Worm (Caenorhabditis elegans) whole organism, L3 larva: ENCODE measurements around the gene wht-2.

ENCODE experiments used
- R02D3.7 ChIP-seq: fragments of 150-350 bp; optimal IDR thresholded peaks from 2 replicates; lab custom pipeline; 2014; ENCODE audit warnings: missing biosample characterization, missing genetic modification characterization
- ZK546.5 ChIP-seq: sonication (generic microtip); optimal IDR thresholded peaks from 2 replicates; lab custom pipeline; 2017; ENCODE audit warnings: missing biosample characterization, missing genetic modification characterization
- aly-2 ChIP-seq: fragments of 150-350 bp; optimal IDR thresholded peaks from 2 replicates; lab custom pipeline; 2014; ENCODE audit warnings: missing biosample characterization, missing genetic modification characterization
- ama-1 ChIP-seq: fragments of 150-350 bp; optimal IDR thresholded peaks from 2 replicates; lab custom pipeline; 2018
- ceh-28 ChIP-seq: fragments of 150-350 bp; optimal IDR thresholded peaks from 2 replicates; lab custom pipeline; 2014; ENCODE audit warnings: missing biosample characterization, missing genetic modification reagents, missing genetic modification characterization
- ceh-82 ChIP-seq: fragments of 150-350 bp; optimal IDR thresholded peaks from 2 replicates; lab custom pipeline; 2014; ENCODE audit warnings: missing biosample characterization, missing genetic modification characterization
- ceh-9 ChIP-seq: sonication (generic microtip); optimal IDR thresholded peaks from 2 replicates; lab custom pipeline; 2018; ENCODE audit warnings: missing biosample characterization, missing genetic modification characterization
- daf-12 ChIP-seq: fragments of 150-350 bp; optimal IDR thresholded peaks from 2 replicates; lab custom pipeline; 2014; ENCODE audit warnings: missing biosample characterization, missing genetic modification reagents, missing genetic modification characterization
- egl-27 ChIP-seq: sonication (generic microtip); optimal IDR thresholded peaks from 4 replicates; lab custom pipeline; 2017; ENCODE audit warnings: missing biosample characterization, missing genetic modification reagents, missing genetic modification characterization
- egl-5 ChIP-seq: fragments of 150-350 bp; optimal IDR thresholded peaks from 2 replicates; lab custom pipeline; 2017; ENCODE audit warnings: missing biosample characterization, missing genetic modification reagents, missing genetic modification characterization, inconsistent platforms
- elt-1 ChIP-seq: fragments of 150-350 bp; optimal IDR thresholded peaks from 2 replicates; lab custom pipeline; 2014; ENCODE audit warnings: missing biosample characterization, missing genetic modification characterization
- elt-2 ChIP-seq: sonication (generic microtip); optimal IDR thresholded peaks from 2 replicates; lab custom pipeline; 2016; ENCODE audit warnings: missing genetic modification reagents, mild to moderate bottlenecking, missing genetic modification characterization, missing compliant biosample characterization
- elt-3 ChIP-seq, 3 experiments: fragments of 150-350 bp in 1 of 3; sonication (generic microtip) in 2 of 3; optimal IDR thresholded peaks; 2 replicates in 2 of 3; 4 replicates in 1 of 3; lab custom pipeline; 2014 to 2017; ENCODE audit warnings: missing biosample characterization in 3 of 3, missing genetic modification characterization in 3 of 3
- fkh-10 ChIP-seq: sonication (generic microtip); optimal IDR thresholded peaks from 2 replicates; lab custom pipeline; 2017; ENCODE audit warnings: missing biosample characterization, missing genetic modification reagents, missing genetic modification characterization
- fkh-2 ChIP-seq: fragments of 150-350 bp; optimal IDR thresholded peaks from 2 replicates; lab custom pipeline; 2014; ENCODE audit warnings: missing biosample characterization, missing genetic modification reagents, missing genetic modification characterization
- fos-1 ChIP-seq: fragments of 150-350 bp; optimal IDR thresholded peaks from 2 replicates; lab custom pipeline; 2014; ENCODE audit warnings: missing biosample characterization, missing genetic modification characterization
- hmg-11 ChIP-seq: sonication (generic microtip); optimal IDR thresholded peaks from 2 replicates; lab custom pipeline; 2016; ENCODE audit warnings: missing genetic modification characterization, missing compliant biosample characterization
- jun-1 ChIP-seq: fragments of 150-350 bp; optimal IDR thresholded peaks from 2 replicates; lab custom pipeline; 2014; ENCODE audit warnings: missing biosample characterization, missing genetic modification reagents, missing genetic modification characterization
- lin-15B ChIP-seq: fragments of 150-350 bp; optimal IDR thresholded peaks from 2 replicates; lab custom pipeline; 2014; ENCODE audit warnings: missing biosample characterization, missing genetic modification characterization
- lin-39 ChIP-seq: fragments of 150-350 bp; optimal IDR thresholded peaks from 2 replicates; lab custom pipeline; 2018; ENCODE audit warnings: missing biosample characterization, missing genetic modification reagents, missing genetic modification characterization
- lsy-12 ChIP-seq: sonication (generic microtip); optimal IDR thresholded peaks from 2 replicates; lab custom pipeline; 2016; ENCODE audit warnings: mild to moderate bottlenecking, missing genetic modification characterization, missing compliant biosample characterization
- mdl-1 ChIP-seq: fragments of 150-350 bp; optimal IDR thresholded peaks from 2 replicates; lab custom pipeline; 2014; ENCODE audit warnings: missing biosample characterization, missing genetic modification characterization
- mml-1 ChIP-seq: fragments of 150-350 bp; sonication (generic microtip); optimal IDR thresholded peaks from 3 replicates; lab custom pipeline; 2014; ENCODE audit warnings: missing biosample characterization, missing genetic modification characterization
- nfya-1 ChIP-seq: sonication (generic microtip); optimal IDR thresholded peaks from 2 replicates; lab custom pipeline; 2017; ENCODE audit warnings: missing genetic modification characterization, mild to moderate bottlenecking, missing compliant biosample characterization, antibody characterized with exemption, moderate library complexity; ENCODE audit not compliant: insufficient read depth
- nhr-11 ChIP-seq: fragments of 150-350 bp; optimal IDR thresholded peaks from 2 replicates; lab custom pipeline; 2014; ENCODE audit warnings: missing biosample characterization, missing genetic modification characterization
- nhr-23 ChIP-seq: fragments of 150-350 bp; optimal IDR thresholded peaks from 2 replicates; lab custom pipeline; 2014; ENCODE audit warnings: missing biosample characterization, missing genetic modification reagents, missing genetic modification characterization
- nhr-237 ChIP-seq: fragments of 150-350 bp; optimal IDR thresholded peaks from 2 replicates; lab custom pipeline; 2014; ENCODE audit warnings: missing biosample characterization, missing genetic modification characterization
- nhr-25 ChIP-seq: sonication (generic microtip); optimal IDR thresholded peaks from 2 replicates; lab custom pipeline; 2017; ENCODE audit warnings: missing biosample characterization, missing genetic modification characterization
- nhr-28 ChIP-seq: fragments of 150-350 bp; optimal IDR thresholded peaks from 2 replicates; lab custom pipeline; 2014; ENCODE audit warnings: missing biosample characterization, missing genetic modification characterization
- nhr-43 ChIP-seq: sonication (generic microtip); optimal IDR thresholded peaks from 2 replicates; lab custom pipeline; 2016; ENCODE audit warnings: mild to moderate bottlenecking, missing genetic modification characterization, missing compliant biosample characterization; ENCODE audit not compliant: poor library complexity, severe bottlenecking
- nhr-67 ChIP-seq: fragments of 150-350 bp; optimal IDR thresholded peaks from 2 replicates; lab custom pipeline; 2014; ENCODE audit warnings: missing biosample characterization, missing genetic modification characterization
- nhr-76 ChIP-seq: fragments of 150-350 bp; sonication (generic microtip); optimal IDR thresholded peaks from 5 replicates; lab custom pipeline; 2014; ENCODE audit warnings: missing biosample characterization, missing genetic modification characterization
- nhr-77 ChIP-seq: fragments of 150-350 bp; optimal IDR thresholded peaks from 2 replicates; lab custom pipeline; 2014; ENCODE audit warnings: missing biosample characterization, missing genetic modification characterization
- pha-4 ChIP-seq: fragments of 150-350 bp; optimal IDR thresholded peaks from 2 replicates; lab custom pipeline; 2014; ENCODE audit warnings: missing biosample characterization, missing genetic modification reagents, missing genetic modification characterization
- pqm-1 ChIP-seq: fragments of 150-350 bp; optimal IDR thresholded peaks from 2 replicates; lab custom pipeline; 2017; ENCODE audit warnings: missing biosample characterization, missing genetic modification characterization, inconsistent platforms
- sea-2 ChIP-seq: fragments of 150-350 bp; sonication (generic microtip); optimal IDR thresholded peaks from 4 replicates; lab custom pipeline; 2014; ENCODE audit warnings: missing biosample characterization, missing genetic modification reagents, missing genetic modification characterization
- skn-1 ChIP-seq: fragments of 150-350 bp; optimal IDR thresholded peaks from 2 replicates; lab custom pipeline; 2014; ENCODE audit warnings: missing biosample characterization, missing genetic modification characterization
- snpc-4 ChIP-seq: fragments of 150-350 bp; optimal IDR thresholded peaks from 2 replicates; lab custom pipeline; 2014; ENCODE audit warnings: missing biosample characterization, missing genetic modification characterization
- tbx-2 ChIP-seq: sonication (generic microtip); optimal IDR thresholded peaks from 2 replicates; lab custom pipeline; 2016; ENCODE audit warnings: mild to moderate bottlenecking, missing genetic modification characterization, missing compliant biosample characterization
- unc-39 ChIP-seq: sonication (generic microtip); optimal IDR thresholded peaks from 4 replicates; lab custom pipeline; 2017; ENCODE audit warnings: missing biosample characterization, missing genetic modification characterization
- unc-62 ChIP-seq: fragments of 150-350 bp; sonication (generic microtip); optimal IDR thresholded peaks from 4 replicates; lab custom pipeline; 2014; ENCODE audit warnings: missing biosample characterization, missing genetic modification reagents, missing genetic modification characterization
- zag-1 ChIP-seq: fragments of 150-350 bp; optimal IDR thresholded peaks from 2 replicates; lab custom pipeline; 2014; ENCODE audit warnings: missing biosample characterization, missing genetic modification characterization
- ztf-11 ChIP-seq: fragments of 150-350 bp; optimal IDR thresholded peaks from 2 replicates; lab custom pipeline; 2014; ENCODE audit warnings: missing biosample characterization, missing genetic modification characterization
- ztf-4 ChIP-seq: fragments of 150-350 bp; optimal IDR thresholded peaks from 2 replicates; lab custom pipeline; 2014; ENCODE audit warnings: missing biosample characterization, missing genetic modification characterization

Gene wht-2

DNA sequence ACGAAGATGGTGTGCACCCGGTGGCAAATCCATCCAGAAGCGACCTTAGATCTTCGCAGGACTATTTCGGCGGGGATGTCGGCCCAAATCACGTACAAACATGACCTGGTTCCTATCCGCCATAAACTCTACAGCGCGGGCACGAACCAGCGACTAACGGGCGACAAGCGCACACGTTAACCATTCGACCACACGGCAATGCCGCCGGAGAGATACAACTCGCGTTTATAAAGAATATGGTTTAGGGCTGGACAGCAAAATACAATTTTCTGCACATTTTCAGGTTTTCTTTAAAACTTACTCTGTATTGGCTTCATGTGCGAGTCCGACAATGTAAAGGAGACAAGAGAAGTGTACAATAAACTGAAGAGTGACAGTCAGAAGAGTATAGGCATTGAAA is 3.8 kb downstream of the wht-2 start:
- TF ChIP-seq ztf-4 (tag; lab: Kevin White, UChicago) (no peak), pqm-1 (tag; lab: Kevin White, UChicago) (no peak), nhr-25 (no peak), nhr-23 (tag; lab: Kevin White, UChicago) (peak; percentile 76), elt-2 (tag; lab: Kevin White, UChicago) (peak; percentile 69), hmg-11 (tag; lab: Kevin White, UChicago) (peak; percentile 82), ama-1 (lab: Kevin White, UChicago) (peak; percentile 87), ZK546.5 (tag; lab: Kevin White, UChicago) (no peak), snpc-4 (tag; lab: Kevin White, UChicago) (peak; percentile 45), R02D3.7 (peak; percentile 2), nfya-1 (tag; lab: Kevin White, UChicago) (peak; percentile 53), zag-1 (tag; lab: Kevin White, UChicago) (no peak), ceh-28 (tag; lab: Kevin White, UChicago) (peak; percentile 8), ceh-9 (tag; lab: Kevin White, UChicago) (no peak), lsy-12 (peak; percentile 80), nhr-76 (tag; lab: Kevin White, UChicago) (peak; percentile 26), fkh-2 (tag; lab: Kevin White, UChicago) (no peak), elt-3 (tag; optimal IDR thresholded peaks at IDR 0.05; lab: Kevin White, UChicago) (no peak), nhr-237 (tag; lab: Kevin White, UChicago) (no peak), nhr-11 (tag; lab: Kevin White, UChicago) (no peak), sea-2 (GFP tag; lab: Kevin White, UChicago) (no peak), unc-62 (GFP tag; lab: Kevin White, UChicago) (no peak), nhr-28 (tag; lab: Kevin White, UChicago) (no peak), daf-12 (tag; lab: Kevin White, UChicago) (no peak), unc-39 (tag; lab: Kevin White, UChicago) (no peak), aly-2 (tag; lab: Kevin White, UChicago) (peak; percentile 60), egl-5 (tag; lab: Kevin White, UChicago) (peak; percentile 10), nhr-43 (peak; percentile 77), elt-1 (tag; lab: Kevin White, UChicago) (peak; percentile 3), nhr-67 (no peak), ztf-11 (tag; lab: Kevin White, UChicago) (no peak), tbx-2 (tag; lab: Kevin White, UChicago) (peak; percentile 71), egl-27 (tag; lab: Kevin White, UChicago) (no peak), lin-39 (tag; lab: Kevin White, UChicago) (peak; percentile 84), pha-4 (peak; percentile 80), mml-1 (tag; lab: Kevin White, UChicago) (no peak), jun-1 (tag; lab: Kevin White, UChicago) (no peak), fkh-10 (GFP tag; lab: Kevin White, UChicago) (no peak), ceh-82 (tag; lab: Kevin White, UChicago) (peak; percentile 44), lin-15B (tag; lab: Kevin White, UChicago) (peak; percentile 10), fos-1 (peak; percentile 35), skn-1 (tag; lab: Kevin White, UChicago) (peak; percentile 34), mdl-1 (tag; lab: Kevin White, UChicago) (no peak)

DNA sequence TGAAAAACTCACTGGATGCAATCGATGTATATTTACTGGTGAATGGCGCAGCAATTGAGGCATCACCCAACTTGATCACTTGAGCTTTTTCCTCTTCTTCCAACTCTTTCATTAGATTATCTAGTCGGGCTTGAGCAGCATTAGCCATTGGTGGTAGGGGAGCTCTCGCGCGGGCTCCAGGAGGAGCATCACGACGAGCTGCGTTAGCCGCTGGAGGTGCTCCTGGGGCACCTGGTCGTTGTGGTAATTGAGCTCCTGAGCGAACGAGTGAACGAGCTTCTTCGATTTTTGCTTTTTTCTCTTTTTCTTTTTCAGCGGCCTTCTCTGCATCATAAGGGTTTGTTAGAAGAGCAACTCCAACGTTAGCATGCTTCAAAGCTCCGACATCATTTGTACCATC is 4.8 kb downstream of the wht-2 start:
- TF ChIP-seq mml-1 (tag; lab: Kevin White, UChicago) (no peak), ZK546.5 (tag; lab: Kevin White, UChicago) (no peak), pqm-1 (tag; lab: Kevin White, UChicago) (no peak), lin-15B (tag; lab: Kevin White, UChicago) (no peak), nhr-28 (tag; lab: Kevin White, UChicago) (no peak), fkh-10 (GFP tag; lab: Kevin White, UChicago) (no peak), nhr-77 (tag; lab: Kevin White, UChicago) (no peak), egl-5 (tag; lab: Kevin White, UChicago) (no peak), ztf-11 (tag; lab: Kevin White, UChicago) (no peak), lin-39 (tag; lab: Kevin White, UChicago) (no peak), unc-62 (GFP tag; lab: Kevin White, UChicago) (no peak), zag-1 (tag; lab: Kevin White, UChicago) (no peak)
